Worm (Caenorhabditis elegans) whole organism, L4 larva: ENCODE data around the gene eea-1.

Experiments used
- D1046.2 ChIP-seq: fragments of 200-800 bp; sonication (Bioruptor generic); IDR thresholded peaks from 2 replicates; pipeline ENCODE4 v1.3.6; 2022; ENCODE audit warnings: missing genetic modification characterization, missing compliant biosample characterization
- F26F4.8 ChIP-seq: fragments of 200-800 bp; sonication (Bioruptor generic); conservative IDR thresholded peaks from 2 replicates; pipeline ENCODE4 v1.3.6; 2022; ENCODE audit warnings: missing genetic modification characterization, missing compliant biosample characterization
- F49E8.2 ChIP-seq: sonication (generic microtip); optimal IDR thresholded peaks from 2 replicates; lab custom pipeline; 2016; ENCODE audit warnings: missing compliant biosample characterization, mild to moderate bottlenecking, missing genetic modification characterization, borderline replicate concordance
- R02D3.7 ChIP-seq: fragments of 150-350 bp; sonication (generic microtip); optimal IDR thresholded peaks from 3 replicates; lab custom pipeline; 2014; ENCODE audit warnings: missing biosample characterization, missing genetic modification characterization
- T20F7.1 ChIP-seq: fragments of 200-800 bp; sonication (Bioruptor generic); optimal IDR thresholded peaks from 2 replicates; lab custom pipeline; 2018; ENCODE audit warnings: mild to moderate bottlenecking, missing genetic modification characterization, missing compliant biosample characterization
- Y48G9A.11 ChIP-seq: fragments of 200-800 bp; sonication (Bioruptor generic); IDR thresholded peaks from 2 replicates; pipeline ENCODE4 v1.3.6; 2022; ENCODE audit warnings: missing genetic modification reagents, missing genetic modification characterization, missing compliant biosample characterization
- Y5F2A.4 ChIP-seq: fragments of 200-800 bp; sonication (Bioruptor generic); optimal IDR thresholded peaks from 2 replicates; lab custom pipeline; 2018; ENCODE audit warnings: mild to moderate bottlenecking, missing genetic modification characterization, missing compliant biosample characterization
- Y75B8A.6 ChIP-seq: fragments of 200-800 bp; sonication (Bioruptor generic); IDR thresholded peaks from 2 replicates; pipeline ENCODE4 v1.3.6; 2022; ENCODE audit warnings: missing genetic modification reagents, missing genetic modification characterization, missing compliant biosample characterization
- ZK546.5 ChIP-seq, 2 experiments: sonication (generic microtip); optimal IDR thresholded peaks; 2 replicates each; lab custom pipeline; 2017; ENCODE audit warnings: missing biosample characterization in 2 of 2, missing genetic modification characterization in 2 of 2
- aha-1 ChIP-seq: fragments of 150-350 bp; peaks from one replicate; lab custom pipeline; 2014; ENCODE audit warnings: missing biosample characterization, missing genetic modification characterization
- ceh-32 ChIP-seq: sonication (generic microtip); optimal IDR thresholded peaks from 2 replicates; lab custom pipeline; 2016; ENCODE audit warnings: mild to moderate bottlenecking, missing genetic modification characterization, missing compliant biosample characterization; ENCODE audit not compliant: poor library complexity
- ctbp-1 ChIP-seq: fragments of 200-800 bp; sonication (Bioruptor generic); IDR thresholded peaks from 2 replicates; pipeline ENCODE4 v1.3.6; 2022; ENCODE audit warnings: missing genetic modification reagents, missing genetic modification characterization, missing compliant biosample characterization
- daf-12 ChIP-seq: fragments of 150-350 bp; optimal IDR thresholded peaks from 2 replicates; lab custom pipeline; 2014; ENCODE audit warnings: missing biosample characterization, missing genetic modification reagents, missing genetic modification characterization
- dmd-6 ChIP-seq: fragments of 200-800 bp; sonication (Bioruptor generic); IDR thresholded peaks from 2 replicates; pipeline ENCODE4 v1.3.6; 2022; ENCODE audit warnings: missing genetic modification reagents, missing genetic modification characterization, missing compliant biosample characterization
- dmd-8 ChIP-seq: fragments of 200-800 bp; sonication (Bioruptor generic); IDR thresholded peaks from 2 replicates; pipeline ENCODE4 v1.3.6; 2022; ENCODE audit warnings: missing genetic modification characterization, missing compliant biosample characterization
- egl-27 ChIP-seq: sonication (generic microtip); optimal IDR thresholded peaks from 3 replicates; lab custom pipeline; 2017; ENCODE audit warnings: missing biosample characterization, missing genetic modification reagents, missing genetic modification characterization
- hif-1 ChIP-seq, 2 experiments: sonication (generic microtip); optimal IDR thresholded peaks; 2 replicates each; lab custom pipeline; 2016 to 2017; ENCODE audit warnings: missing compliant biosample characterization in 2 of 2, missing genetic modification characterization in 2 of 2, missing genetic modification reagents in 2 of 2, missing genotype in 2 of 2, mild to moderate bottlenecking in 1 of 2
- hlh-11 ChIP-seq: fragments of 200-800 bp; sonication (Bioruptor generic); optimal IDR thresholded peaks from 2 replicates; lab custom pipeline; 2018; ENCODE audit warnings: mild to moderate bottlenecking, missing genetic modification characterization, missing compliant biosample characterization
- hlh-30 ChIP-seq: sonication (generic microtip); optimal IDR thresholded peaks from 2 replicates; lab custom pipeline; 2017; ENCODE audit warnings: antibody characterized with exemption, mild to moderate bottlenecking, missing genetic modification characterization, missing compliant biosample characterization; ENCODE audit not compliant: insufficient read depth
- hmg-1.1 ChIP-seq: fragments of 200-800 bp; sonication (Bioruptor generic); IDR thresholded peaks from 2 replicates; pipeline ENCODE4 v1.3.6; 2022; ENCODE audit warnings: missing genetic modification reagents, missing genetic modification characterization, missing compliant biosample characterization
- lin-1 ChIP-seq: fragments of 200-800 bp; sonication (Bioruptor generic); IDR thresholded peaks from 2 replicates; pipeline ENCODE4 v1.3.6; 2022; ENCODE audit warnings: missing genetic modification reagents, missing genetic modification characterization, missing compliant biosample characterization
- lin-15B ChIP-seq: fragments of 150-350 bp; sonication (generic microtip); optimal IDR thresholded peaks from 3 replicates; lab custom pipeline; 2014; ENCODE audit warnings: missing biosample characterization, missing genetic modification characterization
- lin-38 ChIP-seq: fragments of 200-800 bp; sonication (Bioruptor generic); IDR thresholded peaks from 2 replicates; pipeline ENCODE4 v1.3.6; 2022; ENCODE audit warnings: missing genetic modification reagents, missing genetic modification characterization, missing compliant biosample characterization
- lsy-2 ChIP-seq, 2 experiments: fragments of 150-350 bp in 1 of 2; sonication (generic microtip) in 1 of 2; optimal IDR thresholded peaks; 2 replicates each; lab custom pipeline; 2014 to 2017; ENCODE audit warnings: missing biosample characterization in 2 of 2, missing genetic modification characterization in 2 of 2
- madf-9 ChIP-seq: fragments of 200-800 bp; sonication (Bioruptor generic); conservative IDR thresholded peaks from 2 replicates; pipeline ENCODE4 v1.3.6; 2022; ENCODE audit warnings: missing genetic modification reagents, missing genetic modification characterization, missing compliant biosample characterization
- mdl-1 ChIP-seq, 2 experiments: fragments of 150-350 bp in 1 of 2; sonication (generic microtip) in 1 of 2; optimal IDR thresholded peaks; 2 replicates each; lab custom pipeline; 2014 to 2017; ENCODE audit warnings: missing biosample characterization in 2 of 2, missing genetic modification characterization in 2 of 2
- mdt-29 ChIP-seq: fragments of 200-800 bp; sonication (Bioruptor generic); IDR thresholded peaks from 2 replicates; pipeline ENCODE4 v1.3.6; 2022; ENCODE audit warnings: missing genetic modification reagents, missing genetic modification characterization, missing compliant biosample characterization
- mep-1 ChIP-seq: fragments of 150-350 bp; sonication (generic microtip); optimal IDR thresholded peaks from 3 replicates; lab custom pipeline; 2014; ENCODE audit warnings: missing biosample characterization, missing genetic modification characterization
- mes-2 ChIP-seq: sonication (generic microtip); optimal IDR thresholded peaks from 2 replicates; lab custom pipeline; 2016; ENCODE audit warnings: missing genotype, mild to moderate bottlenecking, missing genetic modification characterization, missing compliant biosample characterization; ENCODE audit not compliant: poor library complexity, severe bottlenecking
- mxl-2 ChIP-seq: fragments of 200-800 bp; sonication (Bioruptor generic); conservative IDR thresholded peaks from 2 replicates; pipeline ENCODE4 v1.3.6; 2022; ENCODE audit warnings: missing genetic modification reagents, missing genetic modification characterization, missing compliant biosample characterization
- mxl-3 ChIP-seq: fragments of 200-800 bp; sonication (Bioruptor generic); optimal IDR thresholded peaks from 2 replicates; lab custom pipeline; 2018; ENCODE audit warnings: mild to moderate bottlenecking, missing genetic modification characterization, missing compliant biosample characterization
- nhr-10 ChIP-seq: fragments of 150-350 bp; optimal IDR thresholded peaks from 2 replicates; lab custom pipeline; 2014; ENCODE audit warnings: missing biosample characterization, missing genetic modification characterization
- nhr-11 ChIP-seq: fragments of 150-350 bp; optimal IDR thresholded peaks from 2 replicates; lab custom pipeline; 2014; ENCODE audit warnings: missing biosample characterization, missing genetic modification characterization
- nhr-111 ChIP-seq: fragments of 200-800 bp; sonication (Bioruptor generic); optimal IDR thresholded peaks from 2 replicates; lab custom pipeline; 2018; ENCODE audit warnings: mild to moderate bottlenecking, missing genetic modification characterization, missing compliant biosample characterization
- nhr-28 ChIP-seq: fragments of 150-350 bp; optimal IDR thresholded peaks from 2 replicates; lab custom pipeline; 2014; ENCODE audit warnings: missing biosample characterization, missing genetic modification characterization
- nhr-41 ChIP-seq: fragments of 200-800 bp; sonication (Bioruptor generic); IDR thresholded peaks from 2 replicates; pipeline ENCODE4 v1.3.6; 2022; ENCODE audit warnings: missing genetic modification reagents, missing genetic modification characterization, missing compliant biosample characterization
- nhr-42 ChIP-seq: fragments of 200-800 bp; sonication (Bioruptor generic); IDR thresholded peaks from 2 replicates; pipeline ENCODE4 v1.3.6; 2022; ENCODE audit warnings: missing genetic modification characterization, missing compliant biosample characterization
- nhr-6 ChIP-seq: fragments of 150-350 bp; optimal IDR thresholded peaks from 2 replicates; lab custom pipeline; 2014; ENCODE audit warnings: missing biosample characterization, missing genetic modification characterization
- nhr-77 ChIP-seq: fragments of 150-350 bp; optimal IDR thresholded peaks from 2 replicates; lab custom pipeline; 2014; ENCODE audit warnings: missing biosample characterization, missing genetic modification characterization
- pha-4 ChIP-seq, 2 experiments: fragments of 150-350 bp in 1 of 2; fragments of 200-800 bp in 1 of 2; sonication (Bioruptor generic) in 1 of 2; IDR thresholded peaks in 1 of 2; optimal IDR thresholded peaks in 1 of 2; 2 replicates each; pipeline versions ENCODE4 v1.3.6 to Lab custom; 2014 to 2022; ENCODE audit warnings: missing genetic modification characterization in 2 of 2, missing genetic modification reagents in 2 of 2, missing biosample characterization in 1 of 2, missing compliant biosample characterization in 1 of 2
- pqm-1 ChIP-seq: sonication (generic microtip); optimal IDR thresholded peaks from 2 replicates; lab custom pipeline; 2017; ENCODE audit warnings: missing biosample characterization, missing genetic modification characterization
- rbr-2 ChIP-seq: sonication (generic microtip); optimal IDR thresholded peaks from 2 replicates; lab custom pipeline; 2016; ENCODE audit warnings: missing genotype, missing genetic modification characterization, missing compliant biosample characterization
- set-16 ChIP-seq: fragments of 200-800 bp; sonication (Bioruptor generic); IDR thresholded peaks from 2 replicates; pipeline ENCODE4 v1.3.6; 2022; ENCODE audit warnings: missing genetic modification reagents, missing genetic modification characterization, missing compliant biosample characterization
- snpc-1.2 ChIP-seq: fragments of 200-800 bp; sonication (Bioruptor generic); IDR thresholded peaks from 2 replicates; pipeline ENCODE4 v1.3.6; 2022; ENCODE audit warnings: missing genetic modification reagents, missing genetic modification characterization, missing compliant biosample characterization
- spr-1 ChIP-seq: sonication (generic microtip); optimal IDR thresholded peaks from 2 replicates; lab custom pipeline; 2016; ENCODE audit warnings: mild to moderate bottlenecking, missing genetic modification characterization, missing compliant biosample characterization
- unc-130 ChIP-seq: sonication (generic microtip); optimal IDR thresholded peaks from 2 replicates; lab custom pipeline; 2016; ENCODE audit warnings: missing genetic modification reagents, missing genetic modification characterization, missing compliant biosample characterization
- unc-39 ChIP-seq: sonication (generic microtip); optimal IDR thresholded peaks from 2 replicates; lab custom pipeline; 2017; ENCODE audit warnings: missing biosample characterization, missing genetic modification characterization
- unc-62 ChIP-seq, 3 experiments: fragments of 150-350 bp in 1 of 3; sonication (generic microtip); optimal IDR thresholded peaks in 2 of 3; peaks in 1 of 3; 1 replicate in 1 of 3; 2 replicates in 2 of 3; lab custom pipeline; 2014 to 2017; ENCODE audit warnings: missing biosample characterization in 3 of 3, missing genetic modification characterization in 3 of 3, missing genetic modification reagents in 3 of 3, missing genotype in 1 of 3
- zfp-3 ChIP-seq: fragments of 200-800 bp; sonication (Bioruptor generic); conservative IDR thresholded peaks from 2 replicates; pipeline ENCODE4 v1.3.6; 2022; ENCODE audit warnings: missing genetic modification reagents, missing genetic modification characterization, missing compliant biosample characterization
- ztf-7 ChIP-seq: fragments of 150-350 bp; optimal IDR thresholded peaks from 2 replicates; lab custom pipeline; 2014; ENCODE audit warnings: missing biosample characterization, missing genetic modification characterization

Gene eea-1

DNA sequence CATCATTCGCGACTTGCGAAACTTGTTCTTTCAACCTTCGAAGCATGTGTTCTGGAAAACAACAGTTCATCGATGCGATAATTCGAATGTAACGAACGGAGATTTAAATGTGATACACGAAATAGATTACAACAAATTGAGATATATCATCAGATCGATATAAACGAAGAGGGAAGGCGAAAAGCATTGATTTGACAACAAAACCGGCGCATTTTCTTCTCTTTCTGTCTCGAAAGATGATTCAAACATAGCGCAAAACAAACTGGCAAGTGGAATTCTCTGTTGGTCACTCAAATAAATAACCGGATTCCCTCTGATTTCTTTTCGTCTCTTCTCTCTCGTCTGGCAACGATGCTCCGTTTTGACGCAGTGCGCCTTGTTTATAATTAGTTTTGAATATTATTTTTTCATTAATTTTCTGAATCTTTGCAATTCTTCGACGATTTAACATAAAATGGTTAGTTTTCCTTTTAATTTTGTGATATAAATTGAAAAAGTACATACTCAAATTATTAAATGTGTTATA lies at the start of gene eea-1, which contains the start of gene gut-2:
Gene eea-1 (minus strand): TSS at position 51 of the 526 bp plus-strand sequence.
Gene gut-2 (plus strand): TSS at position 369 of the 526 bp plus-strand sequence.
- TF ChIP-seq egl-27 (tag; lab: Kevin White, UChicago): no peak
- TF ChIP-seq nhr-6 (tag; lab: Kevin White, UChicago): peak; percentile 47
- no peak for TF ChIP-seq ZK546.5 (tag; optimal IDR thresholded peaks at IDR 0.05; lab: Kevin White, UChicago)
- peak; percentile 3 for TF ChIP-seq mxl-3 (GFP tag; lab: Kevin White, UChicago)
- no peak for TF ChIP-seq snpc-1.2 (GFP tag; lab: Robert Waterston, UW)
- no peak for TF ChIP-seq F49E8.2 (tag; lab: Kevin White, UChicago)
- TF ChIP-seq Y48G9A.11: peak; percentile 98
- no peak for TF ChIP-seq hmg-1.1 (GFP tag; lab: Robert Waterston, UW)
- TF ChIP-seq mes-2 (tag; lab: Kevin White, UChicago): peak; percentile 88
- TF ChIP-seq ceh-32 (tag; lab: Kevin White, UChicago): no peak
- peak; percentile 49 for TF ChIP-seq aha-1 (tag; lab: Kevin White, UChicago)
- no peak for TF ChIP-seq F26F4.8 (GFP tag; lab: Robert Waterston, UW)
- TF ChIP-seq lin-15B (tag; lab: Kevin White, UChicago): no peak
- no peak for TF ChIP-seq zfp-3 (GFP tag; lab: Robert Waterston, UW)
- TF ChIP-seq rbr-2: peak; percentile 36
- no peak for TF ChIP-seq nhr-42 (GFP tag; lab: Robert Waterston, UW)
- peak; percentile 47 for TF ChIP-seq nhr-28 (tag; lab: Kevin White, UChicago)
- no peak for TF ChIP-seq nhr-111 (GFP tag; lab: Kevin White, UChicago)
- no peak for TF ChIP-seq nhr-77 (tag; lab: Kevin White, UChicago)
- TF ChIP-seq unc-39: no peak
- TF ChIP-seq mep-1 (tag; lab: Kevin White, UChicago): peak; percentile 67
- TF ChIP-seq dmd-8: no peak
- peak in 1 of 2 experiments; percentile 8 for TF ChIP-seq mdl-1 (tag; optimal IDR thresholded peaks at IDR 0.05; lab: Kevin White, UChicago)
- peak in 1 of 2 experiments; percentile 96 for TF ChIP-seq unc-62 (GFP tag; optimal IDR thresholded peaks at IDR 0.05 in 1 of 2; lab: Kevin White, UChicago)
- no peak for TF ChIP-seq unc-62 (tag; optimal IDR thresholded peaks at IDR 0.05; lab: Kevin White, UChicago)
- TF ChIP-seq set-16: no peak
- TF ChIP-seq dmd-6 (GFP tag; lab: Robert Waterston, UW): no peak
- TF ChIP-seq nhr-11 (tag; lab: Kevin White, UChicago): no peak
- no peak for TF ChIP-seq R02D3.7 (tag; lab: Kevin White, UChicago)
- no peak for TF ChIP-seq Y5F2A.4 (GFP tag; lab: Kevin White, UChicago)
- no peak for TF ChIP-seq mxl-2 (GFP tag; lab: Robert Waterston, UW)
- TF ChIP-seq hlh-30: peak; percentile 58
- no peak for TF ChIP-seq spr-1 (tag; lab: Kevin White, UChicago)
- no peak for TF ChIP-seq ctbp-1 (GFP tag; lab: Robert Waterston, UW)
- TF ChIP-seq nhr-10 (tag; lab: Kevin White, UChicago): no peak
- TF ChIP-seq D1046.2: no peak
- peak; percentile 54 for TF ChIP-seq hlh-11
- no peak for TF ChIP-seq pha-4 (GFP tag; IDR thresholded peaks at IDR 0.05; lab: Robert Waterston, UW)
- TF ChIP-seq pha-4 (tag; optimal IDR thresholded peaks at IDR 0.05; lab: Kevin White, UChicago): no peak
- no peak for TF ChIP-seq hif-1 (tag; optimal IDR thresholded peaks at IDR 0.05; lab: Kevin White, UChicago)
- peak; percentile 97 for TF ChIP-seq T20F7.1 (GFP tag; lab: Kevin White, UChicago)
- TF ChIP-seq mdt-29 (GFP tag; lab: Robert Waterston, UW): no peak
- TF ChIP-seq lsy-2 (tag; optimal IDR thresholded peaks at IDR 0.05; lab: Kevin White, UChicago): peak in 1 of 2 experiments; percentile 73
- TF ChIP-seq unc-130 (GFP tag; lab: Kevin White, UChicago): no peak
- TF ChIP-seq madf-9 (GFP tag; lab: Robert Waterston, UW): no peak
- no peak for TF ChIP-seq daf-12 (tag; lab: Kevin White, UChicago)
- TF ChIP-seq lin-38 (GFP tag; lab: Robert Waterston, UW): peak; percentile 35; the same call in 1 of the 2 replicates
- no peak for TF ChIP-seq ztf-7
- no peak for TF ChIP-seq pqm-1 (tag; lab: Kevin White, UChicago)
- no peak for TF ChIP-seq lin-1 (GFP tag; lab: Robert Waterston, UW)
- TF ChIP-seq nhr-41 (GFP tag; lab: Robert Waterston, UW): no peak
- no peak for TF ChIP-seq Y75B8A.6 (GFP tag; lab: Robert Waterston, UW)
